Fruit fly (Drosophila melanogaster) whole organism, wandering third instar larva: ENCODE measurements around the gene CG4022.

Experiments
- Abd-B ChIP-seq: fragments of >200 bp; optimal IDR thresholded peaks from 2 replicates; lab custom pipeline; 2017; ENCODE audit warnings: missing biosample characterization, missing genetic modification characterization
- CG32264 ChIP-seq: fragments of 200-800 bp; sonication (Bioruptor generic); optimal IDR thresholded peaks from 2 replicates; lab custom pipeline; 2016; ENCODE audit warnings: missing biosample characterization, missing genetic modification characterization
- CG9705 ChIP-seq: fragments of 200-800 bp; sonication (Bioruptor generic); optimal IDR thresholded peaks from 2 replicates; lab custom pipeline; 2018; ENCODE audit warnings: missing biosample characterization, mild to moderate bottlenecking, missing genetic modification characterization
- CrebA ChIP-seq: fragments of 200-800 bp; sonication (Bioruptor generic); optimal IDR thresholded peaks from 2 replicates; lab custom pipeline; 2016; ENCODE audit warnings: missing biosample characterization, mild to moderate bottlenecking, missing genetic modification characterization, borderline replicate concordance
- Dfd ChIP-seq: fragments of >200 bp; optimal IDR thresholded peaks from 2 replicates; lab custom pipeline; 2017; ENCODE audit warnings: missing biosample characterization, missing genetic modification characterization
- Dif ChIP-seq: fragments of 200-275, 200-300 bp; sonication (Bioruptor generic); optimal IDR thresholded peaks from 2 replicates; lab custom pipeline; 2018; ENCODE audit warnings: missing biosample characterization, missing genetic modification characterization; ENCODE audit not compliant: partially characterized antibody
- GATAd ChIP-seq: sonication (Bioruptor generic); optimal IDR thresholded peaks from 2 replicates; lab custom pipeline; 2016; ENCODE audit warnings: missing biosample characterization, missing genetic modification characterization
- HLH106 ChIP-seq: fragments of 200-800 bp; optimal IDR thresholded peaks from 3 replicates; lab custom pipeline; 2019; ENCODE audit warnings: missing biosample characterization, mild to moderate bottlenecking, missing genetic modification characterization, moderate library complexity
- Hnf4 ChIP-seq: fragments of 200-800 bp; sonication (Bioruptor generic); optimal IDR thresholded peaks from 2 replicates; lab custom pipeline; 2016; ENCODE audit warnings: missing biosample characterization, mild to moderate bottlenecking, missing genetic modification characterization
- Hr78 ChIP-seq: fragments of >200 bp; optimal IDR thresholded peaks from 2 replicates; lab custom pipeline; 2017; ENCODE audit warnings: missing biosample characterization, missing genetic modification characterization
- Hr83 ChIP-seq: fragments of 200-300 bp; sonication (Bioruptor generic); optimal IDR thresholded peaks from 2 replicates; lab custom pipeline; 2016; ENCODE audit warnings: missing biosample characterization, mild to moderate bottlenecking, missing genetic modification characterization, moderate library complexity; ENCODE audit not compliant: poor library complexity, severe bottlenecking
- Jra ChIP-seq: sonication (Bioruptor generic); optimal IDR thresholded peaks from 2 replicates; lab custom pipeline; 2016; ENCODE audit warnings: missing biosample characterization, missing genetic modification characterization
- Mio ChIP-seq: sonication (Bioruptor generic); optimal IDR thresholded peaks from 2 replicates; lab custom pipeline; 2016; ENCODE audit warnings: missing biosample characterization, missing genetic modification characterization
- Myc ChIP-seq: fragments of >200 bp; optimal IDR thresholded peaks from 2 replicates; lab custom pipeline; 2017
- N ChIP-seq: fragments of >200 bp; optimal IDR thresholded peaks from 2 replicates; lab custom pipeline; 2018; ENCODE audit warnings: missing biosample characterization, missing external identifiers, missing genetic modification characterization
- OdsH ChIP-seq: fragments of 200-800 bp; sonication (Bioruptor generic); optimal IDR thresholded peaks from 2 replicates; lab custom pipeline; 2016; ENCODE audit warnings: missing biosample characterization, mild to moderate bottlenecking, missing genetic modification characterization
- Rel ChIP-seq, 2 experiments: fragments of 200-800 bp; sonication (Bioruptor generic) in 1 of 2; optimal IDR thresholded peaks; 2 replicates in 1 of 2; 3 replicates in 1 of 2; lab custom pipeline; 2016 to 2019; ENCODE audit warnings: mild to moderate bottlenecking in 2 of 2, missing biosample characterization in 2 of 2, missing genetic modification characterization in 2 of 2, moderate library complexity in 1 of 2
- Sp1 ChIP-seq: fragments of 200-800 bp; sonication (Bioruptor generic); optimal IDR thresholded peaks from 3 replicates; lab custom pipeline; 2019; ENCODE audit warnings: missing biosample characterization, mild to moderate bottlenecking, missing genetic modification characterization, moderate library complexity
- Vsx2 ChIP-seq: fragments of 200-300, 225-300 bp; sonication (Bioruptor generic); optimal IDR thresholded peaks from 2 replicates; lab custom pipeline; 2018; ENCODE audit warnings: missing biosample characterization, missing genetic modification characterization; ENCODE audit not compliant: partially characterized antibody
- br ChIP-seq: fragments of 200-800 bp; sonication (Bioruptor generic); optimal IDR thresholded peaks from 2 replicates; lab custom pipeline; 2016; ENCODE audit warnings: missing biosample characterization, missing genetic modification characterization
- brk ChIP-seq: fragments of 200-800 bp; sonication (Bioruptor generic); optimal IDR thresholded peaks from 2 replicates; lab custom pipeline; 2016; ENCODE audit warnings: missing biosample characterization, mild to moderate bottlenecking, missing genetic modification characterization
- dl ChIP-seq, 2 experiments: fragments of 175-275, 200-275 bp in 1 of 2; fragments of 200-275 bp in 1 of 2; sonication (Bioruptor generic); optimal IDR thresholded peaks; lab custom pipeline; 2018; ENCODE audit warnings: mild to moderate bottlenecking in 2 of 2, missing biosample characterization in 2 of 2, missing genetic modification characterization in 2 of 2, moderate library complexity in 2 of 2; ENCODE audit not compliant: partially characterized antibody in 2 of 2, insufficient read depth in 1 of 2
- dmrt93B ChIP-seq: fragments of 200-800 bp; sonication (Bioruptor generic); optimal IDR thresholded peaks from 2 replicates; lab custom pipeline; 2018; ENCODE audit warnings: missing biosample characterization, mild to moderate bottlenecking, missing genetic modification characterization
- dsf ChIP-seq: sonication (Bioruptor generic); optimal IDR thresholded peaks from 2 replicates; lab custom pipeline; 2016; ENCODE audit warnings: missing biosample characterization, missing genetic modification characterization, borderline replicate concordance
- ey ChIP-seq: fragments of 200-800 bp; sonication (Bioruptor generic); optimal IDR thresholded peaks from 2 replicates; lab custom pipeline; 2016; ENCODE audit warnings: missing biosample characterization, missing genetic modification characterization
- foxo ChIP-seq, 2 experiments: fragments of 200-800 bp; sonication (Bioruptor generic); optimal IDR thresholded peaks; 2 replicates in 1 of 2; 3 replicates in 1 of 2; lab custom pipeline; 2016 to 2017; ENCODE audit warnings: missing biosample characterization in 2 of 2, missing genetic modification characterization in 2 of 2
- fru ChIP-seq: fragments of 200-800 bp; sonication (Bioruptor generic); optimal IDR thresholded peaks from 3 replicates; lab custom pipeline; 2016; ENCODE audit warnings: missing biosample characterization, mild to moderate bottlenecking, missing genetic modification characterization
- h ChIP-seq: fragments of 200-800 bp; sonication (Bioruptor generic); optimal IDR thresholded peaks from 3 replicates; lab custom pipeline; 2016; ENCODE audit warnings: missing biosample characterization, mild to moderate bottlenecking, missing genetic modification characterization
- jim ChIP-seq: fragments of 175-275, 200-325 bp; sonication (Bioruptor generic); optimal IDR thresholded peaks from 2 replicates; lab custom pipeline; 2016; ENCODE audit warnings: missing biosample characterization, mild to moderate bottlenecking, missing genetic modification characterization
- lola ChIP-seq: fragments of >200 bp; optimal IDR thresholded peaks from 2 replicates; lab custom pipeline; 2017; ENCODE audit warnings: missing biosample characterization, missing genetic modification characterization
- pan ChIP-seq: fragments of >200 bp; optimal IDR thresholded peaks from 2 replicates; lab custom pipeline; 2017
- psq ChIP-seq: fragments of 200-800 bp; sonication (Bioruptor generic); optimal IDR thresholded peaks from 3 replicates; lab custom pipeline; 2017; ENCODE audit warnings: missing biosample characterization, mild to moderate bottlenecking, missing genetic modification characterization, moderate library complexity
- rgr ChIP-seq: fragments of 200-800 bp; sonication (Bioruptor generic); optimal IDR thresholded peaks from 3 replicates; lab custom pipeline; 2016; ENCODE audit warnings: missing biosample characterization, mild to moderate bottlenecking, missing genetic modification characterization
- sage ChIP-seq: fragments of 200-800 bp; sonication (Bioruptor generic); optimal IDR thresholded peaks from 2 replicates; lab custom pipeline; 2016; ENCODE audit warnings: missing biosample characterization, mild to moderate bottlenecking, missing genetic modification characterization
- sv ChIP-seq: fragments of 200-800 bp; sonication (Bioruptor generic); optimal IDR thresholded peaks from 3 replicates; lab custom pipeline; 2016; ENCODE audit warnings: missing biosample characterization, missing genetic modification characterization
- tai ChIP-seq: sonication (Bioruptor generic); optimal IDR thresholded peaks from 2 replicates; lab custom pipeline; 2016; ENCODE audit warnings: missing biosample characterization, missing genetic modification characterization
- usp ChIP-seq: fragments of >200 bp; optimal IDR thresholded peaks from 2 replicates; lab custom pipeline; 2017; ENCODE audit warnings: missing biosample characterization, missing genetic modification characterization
- woc ChIP-seq: sonication (Bioruptor generic); optimal IDR thresholded peaks from 2 replicates; lab custom pipeline; 2016; ENCODE audit warnings: missing biosample characterization, mild to moderate bottlenecking, missing genetic modification characterization

Gene CG4022

DNA sequence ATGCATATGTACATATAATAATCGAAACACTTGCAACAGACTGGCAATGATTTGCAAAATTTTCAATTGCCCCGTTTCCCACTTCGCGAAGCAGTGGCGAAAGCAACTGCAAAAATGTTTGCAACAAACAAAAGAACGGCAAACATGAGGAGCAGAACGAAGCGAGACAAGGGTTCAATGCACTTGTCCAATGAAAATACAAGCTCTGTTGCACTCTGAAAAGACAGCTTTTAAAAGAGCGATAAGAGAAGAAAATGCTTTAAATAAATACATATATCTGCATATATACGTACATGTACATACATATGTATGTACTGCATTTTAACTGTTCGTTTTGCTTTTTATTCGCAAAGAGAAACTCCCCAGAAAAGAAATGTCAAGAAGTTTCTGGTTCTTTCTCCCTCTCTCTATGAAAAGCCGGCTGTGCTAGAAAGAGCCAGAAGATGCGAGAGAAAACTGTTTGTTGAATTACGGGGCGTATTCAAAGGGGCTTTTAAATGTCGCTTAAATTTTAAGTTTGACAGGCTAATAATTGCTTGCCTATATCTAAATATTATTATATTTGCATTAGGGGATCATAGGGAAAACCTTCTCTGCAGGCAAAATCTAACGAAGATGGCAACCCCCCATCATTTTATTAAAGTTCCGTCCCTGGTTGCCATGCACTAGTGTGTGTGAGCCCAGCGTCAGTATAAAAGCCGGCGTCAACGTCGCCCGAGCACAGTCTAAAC is 27.1 kb downstream of the CG4022 start, which contains the start of gene Hsp27 (continued):
- TF ChIP-seq Hr83 (GFP tag; lab: Kevin White, UChicago), result peak; percentile 99
- peak; percentile 100 for TF ChIP-seq fru (GFP tag; lab: Kevin White, UChicago)
- peak; percentile 97 to 100 for TF ChIP-seq foxo (GFP tag; optimal IDR thresholded peaks at IDR 0.05; lab: Kevin White, UChicago)
- TF ChIP-seq dmrt93B (GFP tag; lab: Kevin White, UChicago), result peak; percentile 100
- TF ChIP-seq Abd-B (GFP tag; lab: Kevin White, UChicago), result no peak
- peak; percentile 100 for TF ChIP-seq psq
- TF ChIP-seq Mio, result peak; percentile 93
- peak; percentile 99 for TF ChIP-seq Rel (GFP tag; optimal IDR thresholded peaks at IDR 0.05; lab: Kevin White, UChicago)
- peak; percentile 94 for TF ChIP-seq Rel (tag; optimal IDR thresholded peaks at IDR 0.05; lab: Kevin White, UChicago)
- peak; percentile 98 for TF ChIP-seq Jra (GFP tag; lab: Kevin White, UChicago)
- peak; percentile 100 for TF ChIP-seq woc (GFP tag; lab: Kevin White, UChicago)

DNA sequence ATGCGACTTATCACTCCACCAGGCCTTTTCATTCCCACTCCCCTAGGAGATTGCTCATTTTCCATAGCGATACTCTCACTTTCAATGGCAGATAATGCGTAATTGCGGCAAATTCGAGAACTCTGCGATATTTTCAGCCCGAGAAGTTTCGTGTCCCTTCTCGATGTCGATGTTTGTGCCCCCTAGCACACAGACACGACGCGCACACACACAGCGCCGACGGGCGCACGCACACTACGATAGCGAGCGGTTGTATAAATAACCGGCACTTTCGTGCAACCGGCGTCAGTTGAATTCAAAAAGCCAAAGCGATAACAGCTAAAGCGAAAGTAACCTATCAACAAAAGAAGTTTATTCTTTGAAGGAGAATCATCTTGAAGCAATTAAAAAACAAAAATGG is 29.0 kb downstream of the CG4022 start, which contains the start of gene Hsp23:
Hsp23 (plus strand) TSS at position 281 of the 400 bp plus-strand sequence.
- TF ChIP-seq Rel (GFP tag; optimal IDR thresholded peaks at IDR 0.05; lab: Kevin White, UChicago), result no peak
- TF ChIP-seq Rel (tag; optimal IDR thresholded peaks at IDR 0.05; lab: Kevin White, UChicago), result peak; percentile 47
- peak; percentile 71 for TF ChIP-seq brk (GFP tag; lab: Kevin White, UChicago)
- no peak for TF ChIP-seq tai
- peak; percentile 50 for TF ChIP-seq fru (GFP tag; lab: Kevin White, UChicago)
- peak; percentile 43 to 45 for TF ChIP-seq foxo (GFP tag; optimal IDR thresholded peaks at IDR 0.05; lab: Kevin White, UChicago)
- peak; percentile 37 for TF ChIP-seq rgr
- no peak for TF ChIP-seq GATAd (GFP tag; lab: Kevin White, UChicago)
- TF ChIP-seq psq, result peak; percentile 66
- TF ChIP-seq Abd-B (GFP tag; lab: Kevin White, UChicago), result no peak
- no peak for TF ChIP-seq CG9705 (GFP tag; lab: Kevin White, UChicago)
- peak; percentile 88 for TF ChIP-seq Hr83 (GFP tag; lab: Kevin White, UChicago)
- TF ChIP-seq Dfd (GFP tag; lab: Kevin White, UChicago), result no peak
- TF ChIP-seq Dif, result peak; percentile 59
- no peak for TF ChIP-seq N (GFP tag; lab: Kevin White, UChicago)
- peak; percentile 35 for TF ChIP-seq h (GFP tag; lab: Kevin White, UChicago)
- TF ChIP-seq sv (GFP tag; lab: Kevin White, UChicago), result no peak
- peak; percentile 6 for TF ChIP-seq sage (GFP tag; lab: Kevin White, UChicago)
- TF ChIP-seq Hr78 (GFP tag; lab: Kevin White, UChicago), result no peak
- TF ChIP-seq Jra (GFP tag; lab: Kevin White, UChicago), result peak; percentile 32
- no peak for TF ChIP-seq usp (GFP tag; lab: Kevin White, UChicago)
- peak; percentile 27 for TF ChIP-seq Sp1 (GFP tag; lab: Kevin White, UChicago)
- TF ChIP-seq dsf, result no peak
- peak; percentile 60 for TF ChIP-seq br (GFP tag; lab: Kevin White, UChicago)
- no peak for TF ChIP-seq lola (GFP tag; lab: Kevin White, UChicago)
- TF ChIP-seq OdsH, result peak; percentile 53
- TF ChIP-seq Hnf4 (GFP tag; lab: Kevin White, UChicago), result peak; percentile 59
- peak; percentile 12 for TF ChIP-seq CG32264 (GFP tag; lab: Kevin White, UChicago)
- TF ChIP-seq dmrt93B (GFP tag; lab: Kevin White, UChicago), result no peak
- no peak for TF ChIP-seq Mio
- no peak for TF ChIP-seq ey
- TF ChIP-seq Myc, result no peak
- no peak for TF ChIP-seq jim
- TF ChIP-seq dl (GFP tag; optimal IDR thresholded peaks at IDR 0.05; lab: Kevin White, UChicago; ENCODE audit: insufficient read depth in 1 of 2, partially characterized antibody in 2 of 2), result peak in 1 of 2 experiments; percentile 7
- TF ChIP-seq HLH106 (tag; lab: Kevin White, UChicago), result peak; percentile 28
- no peak for TF ChIP-seq Vsx2
- TF ChIP-seq woc (GFP tag; lab: Kevin White, UChicago), result peak; percentile 26
- TF ChIP-seq pan (lab: Kevin White, UChicago), result no peak
- peak; percentile 58 for TF ChIP-seq CrebA (GFP tag; lab: Kevin White, UChicago)
